Worm (Caenorhabditis elegans): ENCODE results near the gene fbxb-106.

- TF ChIP-seq flt-1 (GFP tag; IDR thresholded peaks at IDR 0.05) (no peak), aly-1 (tag; optimal IDR thresholded peaks at IDR 0.05) (no peak), B0310.2 (tag; optimal IDR thresholded peaks at IDR 0.05) (no peak), ama-1 (optimal IDR thresholded peaks at IDR 0.05) (no peak), F13C5.2 (tag; optimal IDR thresholded peaks at IDR 0.05) (no peak)
These were observed 18.6 kb downstream of the fbxb-106 start for ce11 chrII:2780804-2781203.

Measured in whole organism, early embryonic.